Fruit fly (Drosophila melanogaster): ENCODE measurements around the gene CG17349.

Gene CG17349

dm6 chr2L:19370046-19370445 lies at the start of gene CG17349:
Gene CG17349 (plus strand): TSS chr2L:19370445.
- no peak for TF ChIP-seq ttk (optimal IDR thresholded peaks at IDR 0.05)
- no peak for TF ChIP-seq psq (optimal IDR thresholded peaks at IDR 0.05)
- no peak for TF ChIP-seq Sin3A (optimal IDR thresholded peaks at IDR 0.05)
- no peak for TF ChIP-seq insv (optimal IDR thresholded peaks at IDR 0.05)
- TF ChIP-seq h (optimal IDR thresholded peaks at IDR 0.05) = no peak
- no peak for TF ChIP-seq Myc (optimal IDR thresholded peaks at IDR 0.05)

- no peak for TF ChIP-seq Sin3A (optimal IDR thresholded peaks at IDR 0.05)
These were observed 49.3 kb upstream of the CG17349 start for dm6 chr2L:19320787-19321593.

- TF ChIP-seq Myc (optimal IDR thresholded peaks at IDR 0.05) (no peak), h (optimal IDR thresholded peaks at IDR 0.05) (no peak), Sin3A (optimal IDR thresholded peaks at IDR 0.05) (no peak), ttk (optimal IDR thresholded peaks at IDR 0.05) (no peak), psq (optimal IDR thresholded peaks at IDR 0.05) (no peak), insv (optimal IDR thresholded peaks at IDR 0.05) (no peak)
These were observed 47.5 kb upstream of the CG17349 start for dm6 chr2L:19322744-19323143.

- TF ChIP-seq h (optimal IDR thresholded peaks at IDR 0.05) (no peak), insv (optimal IDR thresholded peaks at IDR 0.05) (no peak), psq (optimal IDR thresholded peaks at IDR 0.05) (no peak), Sin3A (optimal IDR thresholded peaks at IDR 0.05) (no peak), Myc (optimal IDR thresholded peaks at IDR 0.05) (no peak), ttk (optimal IDR thresholded peaks at IDR 0.05) (no peak)
These were observed 46.7 kb upstream of the CG17349 start for dm6 chr2L:19323530-19324023.

- TF ChIP-seq psq (optimal IDR thresholded peaks at IDR 0.05) = no peak
- TF ChIP-seq insv (optimal IDR thresholded peaks at IDR 0.05) = no peak
- no peak for TF ChIP-seq h (optimal IDR thresholded peaks at IDR 0.05)
- TF ChIP-seq ttk (optimal IDR thresholded peaks at IDR 0.05) = no peak
- TF ChIP-seq Sin3A (optimal IDR thresholded peaks at IDR 0.05) = no peak
- TF ChIP-seq Myc (optimal IDR thresholded peaks at IDR 0.05) = no peak
These were observed 45.5 kb upstream of the CG17349 start for dm6 chr2L:19324737-19325136.

dm6 chr2L:19325420-19325819 lies 44.8 kb upstream of the CG17349 start:
- TF ChIP-seq h (optimal IDR thresholded peaks at IDR 0.05) (no peak), insv (optimal IDR thresholded peaks at IDR 0.05) (no peak), Sin3A (optimal IDR thresholded peaks at IDR 0.05) (no peak), Myc (optimal IDR thresholded peaks at IDR 0.05) (no peak), psq (optimal IDR thresholded peaks at IDR 0.05) (no peak), ttk (optimal IDR thresholded peaks at IDR 0.05) (no peak)

- no peak for TF ChIP-seq Myc (optimal IDR thresholded peaks at IDR 0.05)
- TF ChIP-seq ttk (optimal IDR thresholded peaks at IDR 0.05) = no peak
- no peak for TF ChIP-seq psq (optimal IDR thresholded peaks at IDR 0.05)
- TF ChIP-seq insv (optimal IDR thresholded peaks at IDR 0.05) = no peak
- no peak for TF ChIP-seq Sin3A (optimal IDR thresholded peaks at IDR 0.05)
- TF ChIP-seq h (optimal IDR thresholded peaks at IDR 0.05) = no peak
These were observed 43.3 kb upstream of the CG17349 start for dm6 chr2L:19326819-19327425.

dm6 chr2L:19327828-19328227 lies 42.4 kb upstream of the CG17349 start:
- no peak for TF ChIP-seq h (optimal IDR thresholded peaks at IDR 0.05)
- TF ChIP-seq ttk (optimal IDR thresholded peaks at IDR 0.05) = no peak
- TF ChIP-seq Sin3A (optimal IDR thresholded peaks at IDR 0.05) = no peak
- TF ChIP-seq psq (optimal IDR thresholded peaks at IDR 0.05) = no peak
- TF ChIP-seq Myc (optimal IDR thresholded peaks at IDR 0.05) = no peak

dm6 chr2L:19328610-19329009 lies 41.6 kb upstream of the CG17349 start:
- TF ChIP-seq insv (optimal IDR thresholded peaks at IDR 0.05) (no peak), psq (optimal IDR thresholded peaks at IDR 0.05) (no peak), Myc (optimal IDR thresholded peaks at IDR 0.05) (no peak), ttk (optimal IDR thresholded peaks at IDR 0.05) (no peak), h (optimal IDR thresholded peaks at IDR 0.05) (no peak), Sin3A (optimal IDR thresholded peaks at IDR 0.05) (no peak)

- TF ChIP-seq h (optimal IDR thresholded peaks at IDR 0.05) (no peak), Sin3A (optimal IDR thresholded peaks at IDR 0.05) (no peak), ttk (optimal IDR thresholded peaks at IDR 0.05) (no peak), psq (optimal IDR thresholded peaks at IDR 0.05) (no peak), Myc (optimal IDR thresholded peaks at IDR 0.05) (no peak), insv (optimal IDR thresholded peaks at IDR 0.05) (no peak)
These were observed 36.3 kb upstream of the CG17349 start for dm6 chr2L:19333972-19334371.

dm6 chr2L:19335052-19335451 lies 35.2 kb upstream of the CG17349 start:
- TF ChIP-seq Sin3A (optimal IDR thresholded peaks at IDR 0.05) = no peak
- no peak for TF ChIP-seq Myc (optimal IDR thresholded peaks at IDR 0.05)
- TF ChIP-seq h (optimal IDR thresholded peaks at IDR 0.05) = no peak
- TF ChIP-seq ttk (optimal IDR thresholded peaks at IDR 0.05) = no peak
- TF ChIP-seq insv (optimal IDR thresholded peaks at IDR 0.05) = no peak
- TF ChIP-seq psq (optimal IDR thresholded peaks at IDR 0.05) = no peak

- no peak for TF ChIP-seq Myc (optimal IDR thresholded peaks at IDR 0.05)
- no peak for TF ChIP-seq ttk (optimal IDR thresholded peaks at IDR 0.05)
- no peak for TF ChIP-seq psq (optimal IDR thresholded peaks at IDR 0.05)
- no peak for TF ChIP-seq Sin3A (optimal IDR thresholded peaks at IDR 0.05)
- no peak for TF ChIP-seq insv (optimal IDR thresholded peaks at IDR 0.05)
- TF ChIP-seq h (optimal IDR thresholded peaks at IDR 0.05) = no peak
These were observed 32.1 kb upstream of the CG17349 start for dm6 chr2L:19337971-19338732.

All from Kc167 (cell line).